Comparison of ENCODE assay signal across 1 fruit fly cellular context in genomic region chr2L:17470630-17471029, dm6.
TF ChIP-seq lines count a peak whose summit lies in the region.

No protein-coding gene starts in this region.

TF ChIP-seq in whole organism, embryonic, 481 proteins besides CTCF, POLR2A, EP300 and RAD21 (continued from another document and continues in another):
- TF ChIP-seq Pdp1 (GFP tag; optimal IDR thresholded peaks at IDR 0.05; lab: Kevin White, UChicago) (peak in 1 of 2 experiments; percentile 1), Dp (GFP tag; optimal IDR thresholded peaks at IDR 0.05; lab: Kevin White, UChicago) (no peak), Hr51 (GFP tag; optimal IDR thresholded peaks at IDR 0.05; lab: Kevin White, UChicago) (peak in 1 of 2 experiments; percentile 9), abd-A (tag; optimal IDR thresholded peaks at IDR 0.05; lab: Kevin White, UChicago) (no peak), repo (GFP tag; optimal IDR thresholded peaks at IDR 0.05; lab: Kevin White, UChicago) (no peak), Poxn (GFP tag; IDR thresholded peaks at IDR 0.05; lab: Robert Waterston, UW) (no peak), Taf1 (GFP tag; IDR thresholded peaks at IDR 0.05; lab: Robert Waterston, UW) (no peak), sug (tag; optimal IDR thresholded peaks at IDR 0.05; lab: Kevin White, UChicago) (peak; percentile 66), Nf-YA (GFP tag; IDR thresholded peaks at IDR 0.05; lab: Robert Waterston, UW) (no peak), Ravus (GFP tag; IDR thresholded peaks at IDR 0.05; lab: Robert Waterston, UW) (no peak), CG12071 (GFP tag; optimal IDR thresholded peaks at IDR 0.05; lab: Kevin White, UChicago) (peak; percentile 69), Gug (GFP tag; IDR thresholded peaks at IDR 0.05; lab: Robert Waterston, UW) (no peak), CG17186 (GFP tag; optimal IDR thresholded peaks at IDR 0.05; lab: Kevin White, UChicago) (no peak), CG14014 (GFP tag; IDR thresholded peaks at IDR 0.05; lab: Robert Waterston, UW) (peak; percentile 53; the same call in 1 of the 2 replicates), HLH54F (GFP tag; optimal IDR thresholded peaks at IDR 0.05; lab: Kevin White, UChicago) (peak; percentile 2), CG12219 (GFP tag; optimal IDR thresholded peaks at IDR 0.05; lab: Kevin White, UChicago) (no peak), ase (GFP tag; IDR thresholded peaks at IDR 0.05; lab: Robert Waterston, UW) (no peak), Rx (GFP tag; IDR thresholded peaks at IDR 0.05; lab: Robert Waterston, UW) (no peak), CG10274 (GFP tag; optimal IDR thresholded peaks at IDR 0.05; lab: Kevin White, UChicago) (no peak), CG1529 (GFP tag; optimal IDR thresholded peaks at IDR 0.05; lab: Kevin White, UChicago) (no peak), CG11093 (GFP tag; IDR thresholded peaks at IDR 0.05; lab: Robert Waterston, UW) (no peak), dmrt99B (tag; optimal IDR thresholded peaks at IDR 0.05; lab: Kevin White, UChicago) (no peak), Sox102F (GFP tag; optimal IDR thresholded peaks at IDR 0.05; lab: Kevin White, UChicago) (no peak), zfh2 (GFP tag; optimal IDR thresholded peaks at IDR 0.05; lab: Kevin White, UChicago) (peak; percentile 33), CG3407 (GFP tag; optimal IDR thresholded peaks at IDR 0.05; lab: Kevin White, UChicago) (no peak), Neu2 (GFP tag; optimal IDR thresholded peaks at IDR 0.05; lab: Kevin White, UChicago; ENCODE audit: borderline replicate concordance) (no peak), usp (GFP tag; optimal IDR thresholded peaks at IDR 0.05; lab: Kevin White, UChicago) (no peak), her (GFP tag; optimal IDR thresholded peaks at IDR 0.05; lab: Kevin White, UChicago) (peak; percentile 49), Ssrp (tag; optimal IDR thresholded peaks at IDR 0.05; lab: Kevin White, UChicago) (no peak), Dip3 (GFP tag; optimal IDR thresholded peaks at IDR 0.05; lab: Kevin White, UChicago) (peak; percentile 49), sob (GFP tag; IDR thresholded peaks at IDR 0.05; lab: Robert Waterston, UW) (peak; percentile 78; the same call in 1 of the 2 replicates), B-H2 (GFP tag; optimal IDR thresholded peaks at IDR 0.05; lab: Kevin White, UChicago) (peak; percentile 89), CrebB (tag; optimal IDR thresholded peaks at IDR 0.05; lab: Kevin White, UChicago) (peak; percentile 69), az2 (GFP tag; optimal IDR thresholded peaks at IDR 0.05; lab: Kevin White, UChicago) (no peak), sna (GFP tag; IDR thresholded peaks at IDR 0.05; lab: Robert Waterston, UW; ENCODE audit: partially characterized antibody) (no peak), Mes4 (GFP tag; optimal IDR thresholded peaks at IDR 0.05; lab: Kevin White, UChicago) (no peak), CG2202 (tag; optimal IDR thresholded peaks at IDR 0.05; lab: Kevin White, UChicago) (no peak), cad (GFP tag; optimal IDR thresholded peaks at IDR 0.05; lab: Kevin White, UChicago) (no peak), CG15514 (GFP tag; optimal IDR thresholded peaks at IDR 0.05; lab: Kevin White, UChicago) (peak; percentile 86), Kr (GFP tag; optimal IDR thresholded peaks at IDR 0.05; lab: Kevin White, UChicago) (no peak), CG11398 (GFP tag; optimal IDR thresholded peaks at IDR 0.05; lab: Kevin White, UChicago) (peak; percentile 47), ro (GFP tag; IDR thresholded peaks at IDR 0.05; lab: Robert Waterston, UW) (no peak), pan (optimal IDR thresholded peaks at IDR 0.05; lab: Kevin White, UChicago) (no peak), pan (GFP tag; optimal IDR thresholded peaks at IDR 0.05 in 1 of 2, IDR thresholded peaks at IDR 0.05 in 1 of 2) (no peak), CG9932 (GFP tag; IDR thresholded peaks at IDR 0.05; lab: Robert Waterston, UW) (no peak), shn (GFP tag; optimal IDR thresholded peaks at IDR 0.05; lab: Kevin White, UChicago) (no peak), unpg (GFP tag; optimal IDR thresholded peaks at IDR 0.05; lab: Kevin White, UChicago) (peak; percentile 54), Xrp1 (GFP tag; IDR thresholded peaks at IDR 0.05; lab: Robert Waterston, UW) (no peak), crc (GFP tag; optimal IDR thresholded peaks at IDR 0.05; lab: Kevin White, UChicago) (peak; percentile 60), CG18599 (GFP tag; optimal IDR thresholded peaks at IDR 0.05; lab: Kevin White, UChicago) (peak; percentile 92), sima (GFP tag; optimal IDR thresholded peaks at IDR 0.05; lab: Kevin White, UChicago) (no peak), br (optimal IDR thresholded peaks at IDR 0.05; lab: Kevin White, UChicago) (no peak), Chrac-16 (GFP tag; optimal IDR thresholded peaks at IDR 0.05; lab: Kevin White, UChicago) (no peak), Hmx (GFP tag; optimal IDR thresholded peaks at IDR 0.05; lab: Kevin White, UChicago) (no peak), CG9609 (GFP tag; optimal IDR thresholded peaks at IDR 0.05; lab: Kevin White, UChicago) (no peak), zfh1 (GFP tag; IDR thresholded peaks at IDR 0.05; lab: Robert Waterston, UW) (no peak), eve (GFP tag; optimal IDR thresholded peaks at IDR 0.05; lab: Kevin White, UChicago) (no peak), slbo (GFP tag; IDR thresholded peaks at IDR 0.05; lab: Robert Waterston, UW) (no peak), CG8478 (optimal IDR thresholded peaks at IDR 0.05; lab: Kevin White, UChicago) (no peak), fd64A (GFP tag; optimal IDR thresholded peaks at IDR 0.05; lab: Kevin White, UChicago) (no peak), sisA (GFP tag; IDR thresholded peaks at IDR 0.05; lab: Robert Waterston, UW) (no peak), Trl (optimal IDR thresholded peaks at IDR 0.05; lab: Kevin White, UChicago) (no peak), Trl (GFP tag; optimal IDR thresholded peaks at IDR 0.05; lab: Kevin White, UChicago) (peak; percentile 74), Dek (tag; optimal IDR thresholded peaks at IDR 0.05; lab: Kevin White, UChicago) (peak; percentile 69), ind (GFP tag; optimal IDR thresholded peaks at IDR 0.05; lab: Kevin White, UChicago) (no peak), CG6272 (GFP tag; IDR thresholded peaks at IDR 0.05; lab: Robert Waterston, UW) (no peak), CG14860 (GFP tag; IDR thresholded peaks at IDR 0.05; lab: Robert Waterston, UW; ENCODE audit: partially characterized antibody) (no peak), CG10366 (GFP tag; IDR thresholded peaks at IDR 0.05; lab: Robert Waterston, UW) (no peak), rib (GFP tag; IDR thresholded peaks at IDR 0.05; lab: Robert Waterston, UW) (peak; percentile 87), CG2712 (tag; optimal IDR thresholded peaks at IDR 0.05; lab: Kevin White, UChicago) (no peak), pros (GFP tag; optimal IDR thresholded peaks at IDR 0.05; lab: Kevin White, UChicago) (no peak), Abd-B (GFP tag; optimal IDR thresholded peaks at IDR 0.05; lab: Kevin White, UChicago) (no peak), HLH3B (GFP tag; IDR thresholded peaks at IDR 0.05; lab: Robert Waterston, UW) (no peak), CG10959 (GFP tag; IDR thresholded peaks at IDR 0.05; lab: Robert Waterston, UW) (no peak), CG5180 (GFP tag; optimal IDR thresholded peaks at IDR 0.05; lab: Kevin White, UChicago) (no peak), CG9817 (tag; optimal IDR thresholded peaks at IDR 0.05; lab: Kevin White, UChicago) (peak; percentile 73), salm (tag; optimal IDR thresholded peaks at IDR 0.05; lab: Kevin White, UChicago) (no peak), ranshi (GFP tag; IDR thresholded peaks at IDR 0.05; lab: Robert Waterston, UW) (peak; percentile 32; the same call in 1 of the 2 replicates), Rfx (GFP tag; IDR thresholded peaks at IDR 0.05; lab: Robert Waterston, UW) (peak; percentile 78), GATAe (GFP tag; conservative IDR thresholded peaks at IDR 0.05; lab: Robert Waterston, UW) (no peak), gcm2 (GFP tag; optimal IDR thresholded peaks at IDR 0.05; lab: Kevin White, UChicago) (no peak), CG4404 (GFP tag; IDR thresholded peaks at IDR 0.05; lab: Robert Waterston, UW) (no peak), CG31224 (GFP tag; IDR thresholded peaks at IDR 0.05; lab: Robert Waterston, UW) (no peak), z (GFP tag; IDR thresholded peaks at IDR 0.05; lab: Robert Waterston, UW) (no peak), CG7556 (GFP tag; optimal IDR thresholded peaks at IDR 0.05; lab: Kevin White, UChicago) (peak; percentile 52), hth (optimal IDR thresholded peaks at IDR 0.05; lab: Kevin White, UChicago) (no peak), CG10565 (GFP tag; optimal IDR thresholded peaks at IDR 0.05; lab: Kevin White, UChicago) (no peak), YL-1 (GFP tag; optimal IDR thresholded peaks at IDR 0.05; lab: Kevin White, UChicago) (no peak), CG31441 (GFP tag; IDR thresholded peaks at IDR 0.05; lab: Robert Waterston, UW) (no peak), CG4424 (GFP tag; optimal IDR thresholded peaks at IDR 0.05; lab: Kevin White, UChicago) (no peak), sqz (GFP tag; optimal IDR thresholded peaks at IDR 0.05; lab: Kevin White, UChicago) (no peak), Bdp1 (GFP tag; optimal IDR thresholded peaks at IDR 0.05; lab: Kevin White, UChicago) (peak; percentile 35), CG13287 (GFP tag; IDR thresholded peaks at IDR 0.05; lab: Robert Waterston, UW; ENCODE audit: partially characterized antibody) (no peak), ap (GFP tag; IDR thresholded peaks at IDR 0.05; lab: Robert Waterston, UW) (no peak), org-1 (GFP tag; optimal IDR thresholded peaks at IDR 0.05; lab: Kevin White, UChicago) (peak; percentile 61), CG17328 (GFP tag; IDR thresholded peaks at IDR 0.05; lab: Robert Waterston, UW) (no peak), Camta (GFP tag; optimal IDR thresholded peaks at IDR 0.05; lab: Kevin White, UChicago) (peak; percentile 42), D19A (tag; optimal IDR thresholded peaks at IDR 0.05; lab: Kevin White, UChicago) (no peak), CG6813 (GFP tag; optimal IDR thresholded peaks at IDR 0.05; lab: Kevin White, UChicago) (peak; percentile 85), NfI (GFP tag; optimal IDR thresholded peaks at IDR 0.05; lab: Kevin White, UChicago) (peak; percentile 60), CG14667 (GFP tag; IDR thresholded peaks at IDR 0.05; lab: Robert Waterston, UW) (no peak), knrl (GFP tag; IDR thresholded peaks at IDR 0.05; lab: Robert Waterston, UW; ENCODE audit: partially characterized antibody) (no peak), CG4730 (GFP tag; IDR thresholded peaks at IDR 0.05; lab: Robert Waterston, UW) (no peak), CG11247 (GFP tag; IDR thresholded peaks at IDR 0.05; lab: Robert Waterston, UW) (peak; percentile 64), NC2β (GFP tag; optimal IDR thresholded peaks at IDR 0.05; lab: Kevin White, UChicago) (no peak), CG6175 (GFP tag; IDR thresholded peaks at IDR 0.05; lab: Robert Waterston, UW) (no peak), Scr (GFP tag; IDR thresholded peaks at IDR 0.05; lab: Robert Waterston, UW; ENCODE audit: partially characterized antibody) (no peak), tap (tag; optimal IDR thresholded peaks at IDR 0.05; lab: Kevin White, UChicago) (no peak), klu (GFP tag; IDR thresholded peaks at IDR 0.05; lab: Robert Waterston, UW) (no peak), bigmax (GFP tag; optimal IDR thresholded peaks at IDR 0.05; lab: Kevin White, UChicago) (no peak), MTF-1 (GFP tag; optimal IDR thresholded peaks at IDR 0.05; lab: Kevin White, UChicago; ENCODE audit: borderline replicate concordance) (peak; percentile 28), Optix (GFP tag; IDR thresholded peaks at IDR 0.05; lab: Robert Waterston, UW) (no peak), CG30431 (GFP tag; optimal IDR thresholded peaks at IDR 0.05; lab: Kevin White, UChicago) (no peak), CG9797 (GFP tag; optimal IDR thresholded peaks at IDR 0.05; lab: Kevin White, UChicago) (no peak), corto (GFP tag; optimal IDR thresholded peaks at IDR 0.05; lab: Kevin White, UChicago) (no peak), ems (GFP tag; optimal IDR thresholded peaks at IDR 0.05; lab: Kevin White, UChicago) (no peak), Meics (GFP tag; optimal IDR thresholded peaks at IDR 0.05; lab: Kevin White, UChicago) (peak; percentile 84), CG17802 (tag; optimal IDR thresholded peaks at IDR 0.05; lab: Kevin White, UChicago) (no peak), Oaz (GFP tag; IDR thresholded peaks at IDR 0.05; lab: Robert Waterston, UW) (no peak), Med (GFP tag; lab: Kevin White, UChicago) (peak; percentile 93), vvl (GFP tag; IDR thresholded peaks at IDR 0.05; lab: Robert Waterston, UW) (no peak), CG1603 (tag; optimal IDR thresholded peaks at IDR 0.05; lab: Kevin White, UChicago) (no peak), Atf6 (GFP tag; IDR thresholded peaks at IDR 0.05; lab: Robert Waterston, UW) (peak; percentile 88), CG7928 (GFP tag; optimal IDR thresholded peaks at IDR 0.05; lab: Kevin White, UChicago) (peak; percentile 44), Ets65A (GFP tag; lab: Kevin White, UChicago) (no peak), fru (optimal IDR thresholded peaks at IDR 0.05; lab: Kevin White, UChicago) (no peak), CG18764 (GFP tag; optimal IDR thresholded peaks at IDR 0.05; lab: Kevin White, UChicago) (no peak), CG4360 (GFP tag; IDR thresholded peaks at IDR 0.05; lab: Robert Waterston, UW) (no peak), CG3163 (GFP tag; optimal IDR thresholded peaks at IDR 0.05; lab: Kevin White, UChicago) (peak; percentile 14), CG2889 (GFP tag; IDR thresholded peaks at IDR 0.05; lab: Robert Waterston, UW) (no peak), hbn (GFP tag; IDR thresholded peaks at IDR 0.05; lab: Robert Waterston, UW; ENCODE audit: partially characterized antibody) (no peak), H2.0 (GFP tag; IDR thresholded peaks at IDR 0.05; lab: Robert Waterston, UW) (no peak), CG7786 (GFP tag; optimal IDR thresholded peaks at IDR 0.05; lab: Kevin White, UChicago) (no peak), odd (GFP tag; optimal IDR thresholded peaks at IDR 0.05; lab: Kevin White, UChicago) (no peak), CG11085 (GFP tag; IDR thresholded peaks at IDR 0.05; lab: Robert Waterston, UW) (peak; percentile 26; the same call in 1 of the 2 replicates), Spps (tag; optimal IDR thresholded peaks at IDR 0.05; lab: Kevin White, UChicago) (no peak), CG3995 (GFP tag; optimal IDR thresholded peaks at IDR 0.05; lab: Kevin White, UChicago) (peak; percentile 36), BtbVII (GFP tag; optimal IDR thresholded peaks at IDR 0.05; lab: Kevin White, UChicago) (peak; percentile 78), CG13123 (GFP tag; optimal IDR thresholded peaks at IDR 0.05; lab: Kevin White, UChicago) (no peak), chm (GFP tag; IDR thresholded peaks at IDR 0.05; lab: Robert Waterston, UW) (no peak)
